Worm (Caenorhabditis elegans): ENCODE data around the gene F55A4.13.

The F55A4.13 gene

ce11 chrX:974499-975235 is 42.7 kb downstream of the F55A4.13 start, which contains the start of gene vps-45:
Gene vps-45 (minus strand): TSS chrX:974848.
- TF ChIP-seq lin-13 (GFP tag; optimal IDR thresholded peaks at IDR 0.05) (peak; percentile 30), blmp-1 (tag; optimal IDR thresholded peaks at IDR 0.05; ENCODE audit: insufficient read depth) (no peak), fos-1 (tag; optimal IDR thresholded peaks at IDR 0.05) (peak; percentile 34), crh-2 (tag; optimal IDR thresholded peaks at IDR 0.05) (peak; percentile 33), sma-9 (GFP tag; optimal IDR thresholded peaks at IDR 0.05) (peak; percentile 36), sma-9 (tag; optimal IDR thresholded peaks at IDR 0.05) (no peak), nhr-129 (tag; optimal IDR thresholded peaks at IDR 0.05) (peak; percentile 54), unc-55 (GFP tag; optimal IDR thresholded peaks at IDR 0.05) (peak; percentile 75), zag-1 (tag; optimal IDR thresholded peaks at IDR 0.05) (peak; percentile 1), snpc-4 (tag; optimal IDR thresholded peaks at IDR 0.05) (peak; percentile 39), nhr-12 (tag; optimal IDR thresholded peaks at IDR 0.05) (no peak), C34F6.9 (tag; optimal IDR thresholded peaks at IDR 0.05) (peak; percentile 57), unc-62 (GFP tag; optimal IDR thresholded peaks at IDR 0.05) (no peak), F13H6.1 (tag; optimal IDR thresholded peaks at IDR 0.05) (peak; percentile 14), lin-11 (tag; optimal IDR thresholded peaks at IDR 0.05) (peak; percentile 44), nhr-25 (tag; optimal IDR thresholded peaks at IDR 0.05) (peak; percentile 1)

DNA sequence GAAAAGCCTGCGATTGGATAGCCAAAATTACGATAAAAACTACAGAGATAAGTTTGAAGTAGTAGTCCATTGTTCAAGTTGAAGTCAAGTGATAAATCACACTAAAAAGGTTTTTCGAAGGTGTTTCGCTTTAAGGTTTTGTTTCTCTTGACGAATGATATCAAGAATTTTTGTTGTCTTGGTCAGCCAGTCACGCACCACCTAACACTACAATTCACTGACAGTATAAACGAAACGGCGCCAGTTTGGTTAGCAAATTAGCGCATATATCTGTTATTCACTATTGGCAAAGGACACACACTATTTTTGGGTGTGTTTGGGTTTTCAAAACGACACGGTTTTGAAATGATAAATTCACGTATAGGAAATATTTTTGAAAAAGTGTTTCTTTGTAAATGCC is 47.3 kb downstream of the F55A4.13 start, which contains the start of gene C44C1.6:
Gene C44C1.6, minus strand, starts transcription at position 199 of the 400 bp plus-strand sequence.
- TF ChIP-seq sma-3 (GFP tag; optimal IDR thresholded peaks at IDR 0.05) (peak; percentile 42), nhr-129 (tag; optimal IDR thresholded peaks at IDR 0.05) (peak; percentile 31), unc-55 (GFP tag; optimal IDR thresholded peaks at IDR 0.05) (no peak)

Data from whole organism, L2 larva.